Fruit fly (Drosophila melanogaster): Measurements from ENCODE around the gene Got2.

Got2 gene

DNA sequence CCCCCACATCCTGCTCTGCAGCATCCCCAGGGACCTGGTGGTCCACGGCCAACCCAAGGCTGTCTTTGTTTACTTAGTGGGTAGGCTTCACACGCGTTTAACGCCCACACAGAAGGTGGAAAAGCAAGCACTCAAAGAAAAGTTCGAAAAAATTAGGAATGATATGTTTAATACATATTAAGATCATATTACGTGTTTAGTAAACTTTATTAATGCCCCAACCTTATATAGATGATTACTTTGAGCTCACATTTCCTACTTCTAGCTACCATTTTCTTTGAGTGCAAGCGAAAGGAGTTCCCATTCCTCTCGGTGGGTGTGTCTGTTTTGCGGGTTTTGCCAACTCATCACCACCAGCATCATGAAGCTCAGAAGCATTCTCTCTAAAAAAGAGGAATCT lies 28.1 kb downstream of the Got2 start (continued):
- no peak for TF ChIP-seq Hr51 (GFP tag; optimal IDR thresholded peaks at IDR 0.05)
- no peak for TF ChIP-seq fd3F (GFP tag; optimal IDR thresholded peaks at IDR 0.05)
- no peak for TF ChIP-seq Sry-δ (GFP tag; optimal IDR thresholded peaks at IDR 0.05)
- TF ChIP-seq CG4820 (GFP tag; optimal IDR thresholded peaks at IDR 0.05) = no peak
- TF ChIP-seq CG11696 (GFP tag; IDR thresholded peaks at IDR 0.05) = no peak
- no peak for TF ChIP-seq Fer2 (tag; optimal IDR thresholded peaks at IDR 0.05)
- TF ChIP-seq CG2202 (tag; optimal IDR thresholded peaks at IDR 0.05) = no peak
- no peak for TF ChIP-seq CG30431 (GFP tag; optimal IDR thresholded peaks at IDR 0.05)
- no peak for TF ChIP-seq CG18619 (GFP tag; optimal IDR thresholded peaks at IDR 0.05)
- no peak for TF ChIP-seq Nf-YB (GFP tag; optimal IDR thresholded peaks at IDR 0.05)
- no peak for TF ChIP-seq CG14667 (GFP tag; IDR thresholded peaks at IDR 0.05)
- TF ChIP-seq ssp (GFP tag; IDR thresholded peaks at IDR 0.05) = no peak
- no peak for TF ChIP-seq HmgZ (tag; optimal IDR thresholded peaks at IDR 0.05)
- TF ChIP-seq pfk (GFP tag; optimal IDR thresholded peaks at IDR 0.05) = no peak
- no peak for TF ChIP-seq caup (GFP tag; optimal IDR thresholded peaks at IDR 0.05; ENCODE audit: severe bottlenecking)
- no peak for TF ChIP-seq Kr (GFP tag; optimal IDR thresholded peaks at IDR 0.05)
- TF ChIP-seq D19A (tag; optimal IDR thresholded peaks at IDR 0.05) = no peak
- no peak for TF ChIP-seq Hr78 (GFP tag; optimal IDR thresholded peaks at IDR 0.05)
- TF ChIP-seq Ets97D (GFP tag; optimal IDR thresholded peaks at IDR 0.05) = no peak
- no peak for TF ChIP-seq CG7928 (GFP tag; optimal IDR thresholded peaks at IDR 0.05)
- TF ChIP-seq ttk (GFP tag; IDR thresholded peaks at IDR 0.05) = 0 out of 2 replicates have a peak, but pooled peaks have one; percentile 12
- no peak for TF ChIP-seq CG17802 (tag; optimal IDR thresholded peaks at IDR 0.05)
- TF ChIP-seq pan (optimal IDR thresholded peaks at IDR 0.05) = no peak
- no peak for TF ChIP-seq pan (GFP tag; optimal IDR thresholded peaks at IDR 0.05 in 1 of 2, IDR thresholded peaks at IDR 0.05 in 1 of 2)
- no peak for TF ChIP-seq Atf3 (GFP tag; optimal IDR thresholded peaks at IDR 0.05)
- peak; percentile 4 for TF ChIP-seq CrebB (tag; optimal IDR thresholded peaks at IDR 0.05)
- no peak for TF ChIP-seq CG34376 (GFP tag; optimal IDR thresholded peaks at IDR 0.05)
- TF ChIP-seq CG16813 (GFP tag; IDR thresholded peaks at IDR 0.05; ENCODE audit: partially characterized antibody) = no peak
- no peak for TF ChIP-seq dpn (GFP tag; optimal IDR thresholded peaks at IDR 0.05)
- TF ChIP-seq CG12744 (GFP tag; optimal IDR thresholded peaks at IDR 0.05) = no peak
- TF ChIP-seq vfl (GFP tag; optimal IDR thresholded peaks at IDR 0.05) = no peak
- no peak for TF ChIP-seq CG3163 (GFP tag; optimal IDR thresholded peaks at IDR 0.05)
- TF ChIP-seq CG17328 (GFP tag; IDR thresholded peaks at IDR 0.05) = peak; percentile 31; the same call in 1 of the 2 replicates
- no peak for TF ChIP-seq p53 (GFP tag; optimal IDR thresholded peaks at IDR 0.05)
- TF ChIP-seq CG32532 (GFP tag; IDR thresholded peaks at IDR 0.05) = no peak
- TF ChIP-seq emc (GFP tag; optimal IDR thresholded peaks at IDR 0.05) = no peak
- no peak for TF ChIP-seq ase (GFP tag; IDR thresholded peaks at IDR 0.05)
- no peak for TF ChIP-seq CG7745 (tag; optimal IDR thresholded peaks at IDR 0.05)
- TF ChIP-seq Dad (GFP tag; optimal IDR thresholded peaks at IDR 0.05) = no peak
- TF ChIP-seq CG6791 (GFP tag; IDR thresholded peaks at IDR 0.05; ENCODE audit: partially characterized antibody) = no peak
- TF ChIP-seq sisA (GFP tag; IDR thresholded peaks at IDR 0.05) = peak; percentile 38
- no peak for TF ChIP-seq HmgD (GFP tag; optimal IDR thresholded peaks at IDR 0.05)
- 0 out of 3 replicates have a peak, but pooled peaks have one; percentile 22 for TF ChIP-seq croc (GFP tag; conservative IDR thresholded peaks at IDR 0.05)
- TF ChIP-seq CG13624 (GFP tag; optimal IDR thresholded peaks at IDR 0.05) = no peak
- no peak for TF ChIP-seq CG11085 (GFP tag; IDR thresholded peaks at IDR 0.05)
- TF ChIP-seq Asciz (GFP tag; optimal IDR thresholded peaks at IDR 0.05) = no peak
- no peak for TF ChIP-seq ab (GFP tag; optimal IDR thresholded peaks at IDR 0.05)
- no peak for TF ChIP-seq hth (optimal IDR thresholded peaks at IDR 0.05)
- TF ChIP-seq pho (GFP tag; optimal IDR thresholded peaks at IDR 0.05) = no peak
- no peak for TF ChIP-seq CG10543 (GFP tag; optimal IDR thresholded peaks at IDR 0.05)
- peak; percentile 42 for TF ChIP-seq lmd (GFP tag; IDR thresholded peaks at IDR 0.05)

Data from whole organism, embryonic.